Fruit fly (Drosophila melanogaster) whole organism, wandering third instar larva: Measurements from ENCODE around the gene CG15912.
A peak's percentile ranks its signal among the peaks of the same experiment; 100 is the strongest.

Experiments used
- Abd-B ChIP-seq: fragments of >200 bp; optimal IDR thresholded peaks from 2 replicates; lab custom pipeline; 2017; ENCODE audit warnings: missing biosample characterization, missing genetic modification characterization
- CG32264 ChIP-seq: fragments of 200-800 bp; sonication (Bioruptor generic); optimal IDR thresholded peaks from 2 replicates; lab custom pipeline; 2016; ENCODE audit warnings: missing biosample characterization, missing genetic modification characterization
- CG9705 ChIP-seq: fragments of 200-800 bp; sonication (Bioruptor generic); optimal IDR thresholded peaks from 2 replicates; lab custom pipeline; 2018; ENCODE audit warnings: missing biosample characterization, mild to moderate bottlenecking, missing genetic modification characterization
- CrebA ChIP-seq: fragments of 200-800 bp; sonication (Bioruptor generic); optimal IDR thresholded peaks from 2 replicates; lab custom pipeline; 2016; ENCODE audit warnings: missing biosample characterization, mild to moderate bottlenecking, missing genetic modification characterization, borderline replicate concordance
- Dfd ChIP-seq: fragments of >200 bp; optimal IDR thresholded peaks from 2 replicates; lab custom pipeline; 2017; ENCODE audit warnings: missing biosample characterization, missing genetic modification characterization
- Dif ChIP-seq: fragments of 200-275, 200-300 bp; sonication (Bioruptor generic); optimal IDR thresholded peaks from 2 replicates; lab custom pipeline; 2018; ENCODE audit warnings: missing biosample characterization, missing genetic modification characterization; ENCODE audit not compliant: partially characterized antibody
- GATAd ChIP-seq: sonication (Bioruptor generic); optimal IDR thresholded peaks from 2 replicates; lab custom pipeline; 2016; ENCODE audit warnings: missing biosample characterization, missing genetic modification characterization
- HLH106 ChIP-seq: fragments of 200-800 bp; optimal IDR thresholded peaks from 3 replicates; lab custom pipeline; 2019; ENCODE audit warnings: missing biosample characterization, mild to moderate bottlenecking, missing genetic modification characterization, moderate library complexity
- Hnf4 ChIP-seq: fragments of 200-800 bp; sonication (Bioruptor generic); optimal IDR thresholded peaks from 2 replicates; lab custom pipeline; 2016; ENCODE audit warnings: missing biosample characterization, mild to moderate bottlenecking, missing genetic modification characterization
- Hr78 ChIP-seq: fragments of >200 bp; optimal IDR thresholded peaks from 2 replicates; lab custom pipeline; 2017; ENCODE audit warnings: missing biosample characterization, missing genetic modification characterization
- Hr83 ChIP-seq: fragments of 200-300 bp; sonication (Bioruptor generic); optimal IDR thresholded peaks from 2 replicates; lab custom pipeline; 2016; ENCODE audit warnings: missing biosample characterization, mild to moderate bottlenecking, missing genetic modification characterization, moderate library complexity; ENCODE audit not compliant: poor library complexity, severe bottlenecking
- Jra ChIP-seq: sonication (Bioruptor generic); optimal IDR thresholded peaks from 2 replicates; lab custom pipeline; 2016; ENCODE audit warnings: missing biosample characterization, missing genetic modification characterization
- Mio ChIP-seq: sonication (Bioruptor generic); optimal IDR thresholded peaks from 2 replicates; lab custom pipeline; 2016; ENCODE audit warnings: missing biosample characterization, missing genetic modification characterization
- Myc ChIP-seq: fragments of >200 bp; optimal IDR thresholded peaks from 2 replicates; lab custom pipeline; 2017
- N ChIP-seq: fragments of >200 bp; optimal IDR thresholded peaks from 2 replicates; lab custom pipeline; 2018; ENCODE audit warnings: missing biosample characterization, missing external identifiers, missing genetic modification characterization
- Rel ChIP-seq, 2 experiments: fragments of 200-800 bp; sonication (Bioruptor generic) in 1 of 2; optimal IDR thresholded peaks; 2 replicates in 1 of 2; 3 replicates in 1 of 2; lab custom pipeline; 2016 to 2019; ENCODE audit warnings: mild to moderate bottlenecking in 2 of 2, missing biosample characterization in 2 of 2, missing genetic modification characterization in 2 of 2, moderate library complexity in 1 of 2
- Sp1 ChIP-seq: fragments of 200-800 bp; sonication (Bioruptor generic); optimal IDR thresholded peaks from 3 replicates; lab custom pipeline; 2019; ENCODE audit warnings: missing biosample characterization, mild to moderate bottlenecking, missing genetic modification characterization, moderate library complexity
- Vsx2 ChIP-seq: fragments of 200-300, 225-300 bp; sonication (Bioruptor generic); optimal IDR thresholded peaks from 2 replicates; lab custom pipeline; 2018; ENCODE audit warnings: missing biosample characterization, missing genetic modification characterization; ENCODE audit not compliant: partially characterized antibody
- br ChIP-seq: fragments of 200-800 bp; sonication (Bioruptor generic); optimal IDR thresholded peaks from 2 replicates; lab custom pipeline; 2016; ENCODE audit warnings: missing biosample characterization, missing genetic modification characterization
- brk ChIP-seq: fragments of 200-800 bp; sonication (Bioruptor generic); optimal IDR thresholded peaks from 2 replicates; lab custom pipeline; 2016; ENCODE audit warnings: missing biosample characterization, mild to moderate bottlenecking, missing genetic modification characterization
- dl ChIP-seq, 2 experiments: fragments of 175-275, 200-275 bp in 1 of 2; fragments of 200-275 bp in 1 of 2; sonication (Bioruptor generic); optimal IDR thresholded peaks; lab custom pipeline; 2018; ENCODE audit warnings: mild to moderate bottlenecking in 2 of 2, missing biosample characterization in 2 of 2, missing genetic modification characterization in 2 of 2, moderate library complexity in 2 of 2; ENCODE audit not compliant: partially characterized antibody in 2 of 2, insufficient read depth in 1 of 2
- dmrt93B ChIP-seq: fragments of 200-800 bp; sonication (Bioruptor generic); optimal IDR thresholded peaks from 2 replicates; lab custom pipeline; 2018; ENCODE audit warnings: missing biosample characterization, mild to moderate bottlenecking, missing genetic modification characterization
- dsf ChIP-seq: sonication (Bioruptor generic); optimal IDR thresholded peaks from 2 replicates; lab custom pipeline; 2016; ENCODE audit warnings: missing biosample characterization, missing genetic modification characterization, borderline replicate concordance
- ey ChIP-seq: fragments of 200-800 bp; sonication (Bioruptor generic); optimal IDR thresholded peaks from 2 replicates; lab custom pipeline; 2016; ENCODE audit warnings: missing biosample characterization, missing genetic modification characterization
- foxo ChIP-seq, 2 experiments: fragments of 200-800 bp; sonication (Bioruptor generic); optimal IDR thresholded peaks; 2 replicates in 1 of 2; 3 replicates in 1 of 2; lab custom pipeline; 2016 to 2017; ENCODE audit warnings: missing biosample characterization in 2 of 2, missing genetic modification characterization in 2 of 2
- fru ChIP-seq: fragments of 200-800 bp; sonication (Bioruptor generic); optimal IDR thresholded peaks from 3 replicates; lab custom pipeline; 2016; ENCODE audit warnings: missing biosample characterization, mild to moderate bottlenecking, missing genetic modification characterization
- h ChIP-seq: fragments of 200-800 bp; sonication (Bioruptor generic); optimal IDR thresholded peaks from 3 replicates; lab custom pipeline; 2016; ENCODE audit warnings: missing biosample characterization, mild to moderate bottlenecking, missing genetic modification characterization
- jim ChIP-seq: fragments of 175-275, 200-325 bp; sonication (Bioruptor generic); optimal IDR thresholded peaks from 2 replicates; lab custom pipeline; 2016; ENCODE audit warnings: missing biosample characterization, mild to moderate bottlenecking, missing genetic modification characterization
- lola ChIP-seq: fragments of >200 bp; optimal IDR thresholded peaks from 2 replicates; lab custom pipeline; 2017; ENCODE audit warnings: missing biosample characterization, missing genetic modification characterization
- pan ChIP-seq: fragments of >200 bp; optimal IDR thresholded peaks from 2 replicates; lab custom pipeline; 2017
- psq ChIP-seq: fragments of 200-800 bp; sonication (Bioruptor generic); optimal IDR thresholded peaks from 3 replicates; lab custom pipeline; 2017; ENCODE audit warnings: missing biosample characterization, mild to moderate bottlenecking, missing genetic modification characterization, moderate library complexity
- rgr ChIP-seq: fragments of 200-800 bp; sonication (Bioruptor generic); optimal IDR thresholded peaks from 3 replicates; lab custom pipeline; 2016; ENCODE audit warnings: missing biosample characterization, mild to moderate bottlenecking, missing genetic modification characterization
- sage ChIP-seq: fragments of 200-800 bp; sonication (Bioruptor generic); optimal IDR thresholded peaks from 2 replicates; lab custom pipeline; 2016; ENCODE audit warnings: missing biosample characterization, mild to moderate bottlenecking, missing genetic modification characterization
- sv ChIP-seq: fragments of 200-800 bp; sonication (Bioruptor generic); optimal IDR thresholded peaks from 3 replicates; lab custom pipeline; 2016; ENCODE audit warnings: missing biosample characterization, missing genetic modification characterization
- tai ChIP-seq: sonication (Bioruptor generic); optimal IDR thresholded peaks from 2 replicates; lab custom pipeline; 2016; ENCODE audit warnings: missing biosample characterization, missing genetic modification characterization
- usp ChIP-seq: fragments of >200 bp; optimal IDR thresholded peaks from 2 replicates; lab custom pipeline; 2017; ENCODE audit warnings: missing biosample characterization, missing genetic modification characterization
- woc ChIP-seq: sonication (Bioruptor generic); optimal IDR thresholded peaks from 2 replicates; lab custom pipeline; 2016; ENCODE audit warnings: missing biosample characterization, mild to moderate bottlenecking, missing genetic modification characterization

The CG15912 gene

dm6 chrX:4540430-4540932 is 8.4 kb upstream of the CG15912 start, which contains the start of the genes rb and CHOp24:
rb (minus strand) TSS chrX:4540626.
CHOp24 (plus strand) TSS chrX:4540908.
- peak; percentile 43 for TF ChIP-seq HLH106 (tag; lab: Kevin White, UChicago)
- no peak for TF ChIP-seq Dif (GFP tag; lab: Kevin White, UChicago)
- TF ChIP-seq CG9705 (GFP tag; lab: Kevin White, UChicago): peak; percentile 24
- peak; percentile 14 for TF ChIP-seq psq (GFP tag; lab: Kevin White, UChicago)
- peak; percentile 45 for TF ChIP-seq Sp1 (GFP tag; lab: Kevin White, UChicago)
- no peak for TF ChIP-seq Vsx2
- no peak for TF ChIP-seq rgr (GFP tag; lab: Kevin White, UChicago)
- TF ChIP-seq ey (GFP tag; lab: Kevin White, UChicago): no peak
- peak; percentile 65 for TF ChIP-seq Jra (GFP tag; lab: Kevin White, UChicago)
- no peak for TF ChIP-seq sage (GFP tag; lab: Kevin White, UChicago)

- TF ChIP-seq HLH106 (tag; lab: Kevin White, UChicago): no peak
- no peak for TF ChIP-seq Dfd (GFP tag; lab: Kevin White, UChicago)
- no peak for TF ChIP-seq CG32264
- TF ChIP-seq tai: no peak
- no peak for TF ChIP-seq Abd-B (GFP tag; lab: Kevin White, UChicago)
- TF ChIP-seq brk (GFP tag; lab: Kevin White, UChicago): no peak
- no peak for TF ChIP-seq sv (GFP tag; lab: Kevin White, UChicago)
- no peak for TF ChIP-seq Hnf4 (GFP tag; lab: Kevin White, UChicago)
- TF ChIP-seq usp (GFP tag; lab: Kevin White, UChicago): no peak
- TF ChIP-seq pan: no peak
- no peak for TF ChIP-seq lola (GFP tag; lab: Kevin White, UChicago)
- no peak for TF ChIP-seq sage (GFP tag; lab: Kevin White, UChicago)
- no peak for TF ChIP-seq Jra (GFP tag; lab: Kevin White, UChicago)
- TF ChIP-seq dsf (GFP tag; lab: Kevin White, UChicago): no peak
- no peak for TF ChIP-seq Vsx2
- no peak for TF ChIP-seq ey (GFP tag; lab: Kevin White, UChicago)
- TF ChIP-seq dmrt93B (GFP tag; lab: Kevin White, UChicago): no peak
- no peak for TF ChIP-seq foxo (GFP tag; optimal IDR thresholded peaks at IDR 0.05; lab: Kevin White, UChicago)
Observed at dm6 chrX:4542353-4542752, 6.5 kb upstream of the CG15912 start, which contains the start of gene CG3568. CG3568 (plus strand) TSS chrX:4542630.

dm6 chrX:4551717-4552116 is 2.8 kb downstream of the CG15912 start, which contains the start of the genes CG11436 and CG3527:
CG11436 (minus strand) TSS chrX:4551878.
CG3527 (plus strand) TSS chrX:4551973.
- no peak for TF ChIP-seq ey (GFP tag; lab: Kevin White, UChicago)
- TF ChIP-seq pan: no peak
- no peak for TF ChIP-seq sv (GFP tag; lab: Kevin White, UChicago)
- no peak for TF ChIP-seq Rel (GFP tag; optimal IDR thresholded peaks at IDR 0.05; lab: Kevin White, UChicago)
- TF ChIP-seq Rel (tag; optimal IDR thresholded peaks at IDR 0.05; lab: Kevin White, UChicago): no peak
- TF ChIP-seq HLH106 (tag; lab: Kevin White, UChicago): no peak
- no peak for TF ChIP-seq CrebA (GFP tag; lab: Kevin White, UChicago)
- no peak for TF ChIP-seq dl (GFP tag; optimal IDR thresholded peaks at IDR 0.05; lab: Kevin White, UChicago; ENCODE audit: insufficient read depth in 1 of 2, partially characterized antibody in 2 of 2)
- TF ChIP-seq rgr (GFP tag; lab: Kevin White, UChicago): peak; percentile 99

DNA sequence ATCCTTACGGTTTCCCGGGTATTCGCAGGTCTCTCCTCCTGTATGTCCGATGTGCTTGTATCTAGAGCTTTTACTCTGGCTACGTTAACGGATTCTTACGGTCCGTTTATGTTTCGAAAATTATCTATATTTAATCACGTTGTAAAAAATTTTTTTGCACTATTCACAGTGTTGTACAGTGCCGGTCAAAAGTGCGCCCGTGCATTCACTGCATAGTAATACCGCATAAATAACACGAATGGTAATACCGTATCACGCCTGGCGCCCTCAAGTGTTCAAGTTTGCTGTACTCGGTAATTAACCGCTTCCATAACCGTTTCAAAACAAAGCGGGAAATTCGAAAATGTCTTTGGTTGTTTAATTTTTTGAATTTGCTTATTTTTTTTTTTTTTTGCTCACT is 5.1 kb downstream of the CG15912 start, which contains the start of gene CG11444:
TSS of gene CG11444 (minus strand) at position 400 of the 400 bp plus-strand sequence.
- TF ChIP-seq dl (GFP tag; optimal IDR thresholded peaks at IDR 0.05; lab: Kevin White, UChicago; ENCODE audit: insufficient read depth in 1 of 2, partially characterized antibody in 2 of 2) (no peak), Rel (GFP tag; optimal IDR thresholded peaks at IDR 0.05; lab: Kevin White, UChicago) (no peak), Rel (tag; optimal IDR thresholded peaks at IDR 0.05; lab: Kevin White, UChicago) (peak; percentile 62), ey (GFP tag; lab: Kevin White, UChicago) (peak; percentile 31), Dif (GFP tag; lab: Kevin White, UChicago) (no peak), rgr (GFP tag; lab: Kevin White, UChicago) (peak; percentile 75), dmrt93B (GFP tag; lab: Kevin White, UChicago) (no peak), woc (no peak), foxo (GFP tag; optimal IDR thresholded peaks at IDR 0.05; lab: Kevin White, UChicago) (peak in 1 of 2 experiments; percentile 65), tai (no peak), Hr78 (GFP tag; lab: Kevin White, UChicago) (no peak), fru (GFP tag; lab: Kevin White, UChicago) (no peak), h (GFP tag; lab: Kevin White, UChicago) (peak; percentile 64), Jra (GFP tag; lab: Kevin White, UChicago) (peak; percentile 38), Hr83 (GFP tag; lab: Kevin White, UChicago) (peak; percentile 10), usp (GFP tag; lab: Kevin White, UChicago) (no peak), Vsx2 (no peak), Dfd (GFP tag; lab: Kevin White, UChicago) (no peak), GATAd (GFP tag; lab: Kevin White, UChicago) (no peak), N (GFP tag; lab: Kevin White, UChicago) (no peak), Mio (no peak), jim (GFP tag; lab: Kevin White, UChicago) (no peak), HLH106 (tag; lab: Kevin White, UChicago) (peak; percentile 39), CrebA (GFP tag; lab: Kevin White, UChicago) (no peak), lola (GFP tag; lab: Kevin White, UChicago) (no peak), brk (GFP tag; lab: Kevin White, UChicago) (no peak), Myc (lab: Kevin White, UChicago) (peak; percentile 74), CG9705 (GFP tag; lab: Kevin White, UChicago) (peak; percentile 7), dsf (GFP tag; lab: Kevin White, UChicago) (no peak), sage (GFP tag; lab: Kevin White, UChicago) (no peak), psq (GFP tag; lab: Kevin White, UChicago) (no peak), br (GFP tag; lab: Kevin White, UChicago) (peak; percentile 37)
